Worm (Caenorhabditis elegans) whole organism, L2 larva: ENCODE results near the gene ZK105.1.

Experiments used
- alr-1 ChIP-seq: fragments of 150-350 bp; optimal IDR thresholded peaks from 2 replicates; lab custom pipeline; 2014; ENCODE audit warnings: missing biosample characterization, missing genetic modification characterization
- crh-2 ChIP-seq: sonication (generic microtip); optimal IDR thresholded peaks from 2 replicates; lab custom pipeline; 2017; ENCODE audit warnings: missing biosample characterization, missing genetic modification characterization

DNA sequence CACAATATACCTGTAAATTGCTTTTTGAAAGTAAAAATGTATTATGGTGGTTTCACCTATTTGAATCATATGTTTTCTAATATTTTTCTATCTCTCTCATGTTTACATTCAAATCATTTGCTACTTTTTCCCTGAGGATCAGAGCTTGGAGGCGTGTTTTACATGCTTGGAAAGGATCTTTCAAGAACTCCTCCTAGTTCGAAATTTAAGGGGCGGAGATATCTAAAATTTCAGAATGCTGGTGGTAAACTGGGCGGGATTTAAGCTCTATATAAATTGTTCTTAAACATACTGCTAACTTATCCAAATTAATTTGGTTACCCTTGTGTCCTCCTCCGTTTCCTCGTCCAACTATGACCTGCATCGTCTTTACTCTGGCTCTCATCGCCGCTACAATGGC, 45.9 kb upstream of the ZK105.1 start, which contains the start of gene C12D5.5:
- TF ChIP-seq alr-1 (tag; lab: Kevin White, UChicago) (no peak), crh-2 (tag; lab: Kevin White, UChicago) (no peak)
